Worm (Caenorhabditis elegans) whole organism, L2 larva: ENCODE data around the gene srw-109.

Experiments
- C34F6.9 ChIP-seq: fragments of 150-350 bp; optimal IDR thresholded peaks from 2 replicates; lab custom pipeline; 2014; ENCODE audit warnings: missing biosample characterization, missing genetic modification characterization
- R02D3.7 ChIP-seq: fragments of 150-350 bp; optimal IDR thresholded peaks from 2 replicates; lab custom pipeline; 2014; ENCODE audit warnings: missing biosample characterization, missing genetic modification characterization
- Y55F3AM.14 ChIP-seq: fragments of 200-800 bp; sonication (Bioruptor generic); optimal IDR thresholded peaks from 2 replicates; lab custom pipeline; 2018; ENCODE audit warnings: mild to moderate bottlenecking, missing genetic modification characterization, missing compliant biosample characterization
- ZK546.5 ChIP-seq: sonication (generic microtip); optimal IDR thresholded peaks from 2 replicates; lab custom pipeline; 2017; ENCODE audit warnings: missing biosample characterization, missing genetic modification characterization
- alr-1 ChIP-seq: fragments of 150-350 bp; optimal IDR thresholded peaks from 2 replicates; lab custom pipeline; 2014; ENCODE audit warnings: missing biosample characterization, missing genetic modification characterization
- aly-2 ChIP-seq: fragments of 150-350 bp; optimal IDR thresholded peaks from 2 replicates; lab custom pipeline; 2014; ENCODE audit warnings: missing biosample characterization, missing genetic modification characterization
- ceh-82 ChIP-seq: fragments of 150-350 bp; optimal IDR thresholded peaks from 2 replicates; lab custom pipeline; 2014; ENCODE audit warnings: missing biosample characterization, missing genetic modification characterization
- crh-2 ChIP-seq: sonication (generic microtip); optimal IDR thresholded peaks from 2 replicates; lab custom pipeline; 2017; ENCODE audit warnings: missing biosample characterization, missing genetic modification characterization
- egl-27 ChIP-seq: sonication (generic microtip); optimal IDR thresholded peaks from 3 replicates; lab custom pipeline; 2017; ENCODE audit warnings: missing biosample characterization, missing genetic modification reagents, missing genetic modification characterization
- elt-1 ChIP-seq: fragments of 150-350 bp; optimal IDR thresholded peaks from 2 replicates; lab custom pipeline; 2014; ENCODE audit warnings: missing biosample characterization, missing genetic modification characterization
- elt-3 ChIP-seq: sonication (generic microtip); optimal IDR thresholded peaks from 2 replicates; lab custom pipeline; 2017; ENCODE audit warnings: missing biosample characterization, missing genetic modification characterization
- gmeb-1 ChIP-seq: fragments of 150-350 bp; optimal IDR thresholded peaks from 2 replicates; lab custom pipeline; 2014; ENCODE audit warnings: missing biosample characterization, missing genetic modification characterization
- lin-13 ChIP-seq: fragments of 150-350 bp; optimal IDR thresholded peaks from 2 replicates; lab custom pipeline; 2014; ENCODE audit warnings: missing biosample characterization, missing genetic modification reagents, missing genetic modification characterization
- lin-39 ChIP-seq: fragments of 150-350 bp; optimal IDR thresholded peaks from 2 replicates; lab custom pipeline; 2014; ENCODE audit warnings: missing biosample characterization, missing genetic modification reagents, missing genetic modification characterization
- lsy-2 ChIP-seq, 2 experiments: fragments of 150-350 bp in 1 of 2; sonication (generic microtip) in 1 of 2; optimal IDR thresholded peaks; 2 replicates each; lab custom pipeline; 2014 to 2017; ENCODE audit warnings: missing biosample characterization in 2 of 2, missing genetic modification characterization in 2 of 2
- mab-5 ChIP-seq: fragments of 150-350 bp; optimal IDR thresholded peaks from 2 replicates; lab custom pipeline; 2014; ENCODE audit warnings: missing biosample characterization, missing genetic modification characterization
- mdl-1 ChIP-seq, 2 experiments: fragments of 150-350 bp in 1 of 2; sonication (generic microtip) in 1 of 2; optimal IDR thresholded peaks; 2 replicates each; lab custom pipeline; 2017; ENCODE audit warnings: missing biosample characterization in 2 of 2, missing genetic modification characterization in 2 of 2
- nhr-10 ChIP-seq: sonication (generic microtip); optimal IDR thresholded peaks from 2 replicates; lab custom pipeline; 2017; ENCODE audit warnings: missing biosample characterization, missing genetic modification characterization
- nhr-12 ChIP-seq: fragments of 150-350 bp; optimal IDR thresholded peaks from 2 replicates; lab custom pipeline; 2014; ENCODE audit warnings: missing biosample characterization, missing genetic modification characterization
- nhr-129 ChIP-seq: fragments of 150-350 bp; optimal IDR thresholded peaks from 2 replicates; lab custom pipeline; 2014; ENCODE audit warnings: missing biosample characterization, missing genetic modification characterization
- nhr-21 ChIP-seq: fragments of 150-350 bp; optimal IDR thresholded peaks from 2 replicates; lab custom pipeline; 2014; ENCODE audit warnings: missing biosample characterization, missing genetic modification characterization
- nhr-23 ChIP-seq: fragments of 150-350 bp; optimal IDR thresholded peaks from 2 replicates; lab custom pipeline; 2014; ENCODE audit warnings: missing biosample characterization, missing genetic modification reagents, missing genetic modification characterization
- nhr-6 ChIP-seq: fragments of 150-350 bp; optimal IDR thresholded peaks from 2 replicates; lab custom pipeline; 2014; ENCODE audit warnings: missing biosample characterization, missing genetic modification characterization
- nhr-77 ChIP-seq: fragments of 150-350 bp; optimal IDR thresholded peaks from 2 replicates; lab custom pipeline; 2014; ENCODE audit warnings: missing biosample characterization, missing genetic modification characterization
- sem-4 ChIP-seq: fragments of 150-350 bp; optimal IDR thresholded peaks from 2 replicates; lab custom pipeline; 2014; ENCODE audit warnings: missing biosample characterization, missing genetic modification reagents, missing genetic modification characterization
- skn-1 ChIP-seq: sonication (generic microtip); optimal IDR thresholded peaks from 2 replicates; lab custom pipeline; 2017; ENCODE audit warnings: missing biosample characterization, missing genetic modification characterization
- sma-3 ChIP-seq: sonication (generic microtip); optimal IDR thresholded peaks from 2 replicates; lab custom pipeline; 2016; ENCODE audit warnings: missing genetic modification reagents, missing genetic modification characterization, missing compliant biosample characterization
- sma-9 ChIP-seq, 2 experiments: fragments of 150-350 bp in 1 of 2; sonication (generic microtip) in 1 of 2; optimal IDR thresholded peaks; 2 replicates each; lab custom pipeline; 2014 to 2016; ENCODE audit warnings: missing genetic modification characterization in 2 of 2, mild to moderate bottlenecking in 1 of 2, missing biosample characterization in 1 of 2, missing compliant biosample characterization in 1 of 2, missing genetic modification reagents in 1 of 2, moderate library complexity in 1 of 2
- unc-39 ChIP-seq: fragments of 150-350 bp; optimal IDR thresholded peaks from 2 replicates; lab custom pipeline; 2014; ENCODE audit warnings: missing biosample characterization, missing genetic modification characterization
- unc-55 ChIP-seq: fragments of 150-350 bp; sonication (generic microtip); optimal IDR thresholded peaks from 3 replicates; lab custom pipeline; 2014; ENCODE audit warnings: missing biosample characterization, missing genetic modification reagents, missing genetic modification characterization
- ztf-1 ChIP-seq: fragments of 200-800 bp; sonication (Bioruptor generic); conservative IDR thresholded peaks from 2 replicates; pipeline ENCODE4 v1.3.6; 2022; ENCODE audit warnings: missing genetic modification characterization, missing compliant biosample characterization
- ztf-4 ChIP-seq: fragments of 150-350 bp; optimal IDR thresholded peaks from 2 replicates; lab custom pipeline; 2014; ENCODE audit warnings: missing biosample characterization, missing genetic modification characterization

The srw-109 gene

DNA sequence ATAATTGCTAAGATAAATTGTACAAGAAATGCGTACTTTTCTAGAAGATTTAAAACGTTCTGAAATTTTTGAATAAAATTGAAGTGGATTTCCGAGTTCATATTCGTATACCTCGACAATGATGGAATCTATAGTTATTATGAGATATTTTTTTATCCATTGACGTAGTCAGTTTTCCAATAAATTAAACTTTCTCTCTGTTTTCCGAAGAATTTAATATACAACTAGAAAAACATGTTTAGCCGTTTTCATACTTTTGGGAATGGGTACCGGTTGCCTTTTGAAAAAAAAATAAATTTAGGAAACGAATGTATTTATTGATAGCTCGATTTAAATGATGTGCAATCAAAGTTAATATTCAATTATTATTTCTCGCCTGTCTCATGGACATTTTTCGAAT, at the start of gene srw-109:
Gene srw-109 (minus strand): TSS at position 101 of the 400 bp plus-strand sequence.
- TF ChIP-seq lin-13 (GFP tag; lab: Kevin White, UChicago): no peak
- no peak for TF ChIP-seq nhr-10
- no peak for TF ChIP-seq R02D3.7 (tag; lab: Kevin White, UChicago)
- TF ChIP-seq Y55F3AM.14 (GFP tag; lab: Kevin White, UChicago): no peak
- TF ChIP-seq nhr-77 (tag; lab: Kevin White, UChicago): no peak
- TF ChIP-seq nhr-6: no peak
- no peak for TF ChIP-seq ztf-4
- TF ChIP-seq nhr-129 (tag; lab: Kevin White, UChicago): no peak
- no peak for TF ChIP-seq unc-39 (tag; lab: Kevin White, UChicago)
- no peak for TF ChIP-seq C34F6.9
- no peak for TF ChIP-seq elt-1 (tag; lab: Kevin White, UChicago)
- no peak for TF ChIP-seq mdl-1 (tag; optimal IDR thresholded peaks at IDR 0.05; lab: Kevin White, UChicago)
- no peak for TF ChIP-seq nhr-21 (tag; lab: Kevin White, UChicago)
- TF ChIP-seq crh-2 (tag; lab: Kevin White, UChicago): no peak
- no peak for TF ChIP-seq aly-2 (tag; lab: Kevin White, UChicago)
- no peak for TF ChIP-seq gmeb-1

DNA sequence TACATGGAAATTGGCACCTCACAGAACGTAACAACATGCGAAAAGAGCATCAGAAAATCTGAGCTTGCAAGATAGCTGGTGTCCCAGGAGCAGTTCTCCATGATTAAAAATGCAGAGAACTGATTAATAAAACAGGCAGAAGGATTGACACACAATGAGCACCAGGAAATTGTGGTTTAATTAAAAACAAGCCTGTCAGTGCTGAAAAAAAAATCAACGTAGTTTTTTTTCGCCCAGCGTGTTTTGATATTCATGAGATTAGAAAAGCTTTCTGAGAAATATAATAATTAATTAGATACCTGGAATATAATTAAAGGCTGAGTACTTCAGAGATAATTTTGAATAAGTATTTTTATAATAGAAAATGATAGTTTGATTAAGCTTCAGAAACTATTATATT, 48.9 kb upstream of the srw-109 start, which contains the start of gene srh-246:
Gene srh-246 (minus strand): TSS at position 101 of the 400 bp plus-strand sequence.
- TF ChIP-seq unc-39 (tag; lab: Kevin White, UChicago) (no peak), egl-27 (tag; lab: Kevin White, UChicago) (no peak), ceh-82 (tag; lab: Kevin White, UChicago) (no peak), nhr-23 (tag; lab: Kevin White, UChicago) (no peak), ztf-1 (no peak), nhr-12 (tag; lab: Kevin White, UChicago) (no peak), sma-9 (GFP tag; optimal IDR thresholded peaks at IDR 0.05; lab: Kevin White, UChicago) (no peak), sma-9 (tag; optimal IDR thresholded peaks at IDR 0.05; lab: Kevin White, UChicago) (no peak), nhr-77 (tag; lab: Kevin White, UChicago) (no peak), elt-1 (tag; lab: Kevin White, UChicago) (no peak), mdl-1 (tag; optimal IDR thresholded peaks at IDR 0.05; lab: Kevin White, UChicago) (no peak), mab-5 (tag; lab: Kevin White, UChicago) (no peak), elt-3 (tag; lab: Kevin White, UChicago) (no peak), lsy-2 (tag; optimal IDR thresholded peaks at IDR 0.05; lab: Kevin White, UChicago) (no peak), lin-39 (tag; lab: Kevin White, UChicago) (no peak)

DNA sequence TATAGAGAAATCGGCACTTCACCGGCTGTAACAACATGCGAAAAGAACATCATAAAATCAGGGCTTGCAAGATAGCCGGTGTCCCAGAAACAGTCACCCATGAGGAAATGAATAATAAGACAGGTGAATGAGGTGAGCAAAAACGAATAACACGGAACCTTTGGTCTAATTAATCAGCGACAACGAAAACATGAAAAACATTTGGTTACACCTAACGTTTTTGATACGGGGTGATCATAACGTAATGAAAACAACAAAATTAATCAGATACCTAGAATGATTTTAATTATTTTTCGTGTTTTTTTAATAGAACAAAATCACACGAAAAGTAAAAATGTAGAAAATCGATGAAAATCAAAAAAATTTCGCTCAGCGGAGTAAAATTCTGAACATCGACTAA, 47.1 kb upstream of the srw-109 start, which contains the start of gene srh-245:
Gene srh-245 (minus strand): TSS at position 101 of the 400 bp plus-strand sequence.
- TF ChIP-seq ztf-4 (no peak), sma-9 (GFP tag; optimal IDR thresholded peaks at IDR 0.05; lab: Kevin White, UChicago) (no peak), sma-9 (tag; optimal IDR thresholded peaks at IDR 0.05; lab: Kevin White, UChicago) (no peak), sem-4 (tag; lab: Kevin White, UChicago) (no peak), skn-1 (tag; lab: Kevin White, UChicago) (no peak), unc-39 (tag; lab: Kevin White, UChicago) (no peak), mab-5 (tag; lab: Kevin White, UChicago) (no peak), R02D3.7 (tag; lab: Kevin White, UChicago) (no peak), nhr-12 (tag; lab: Kevin White, UChicago) (no peak), nhr-129 (tag; lab: Kevin White, UChicago) (no peak), lin-13 (GFP tag; lab: Kevin White, UChicago) (no peak)

DNA sequence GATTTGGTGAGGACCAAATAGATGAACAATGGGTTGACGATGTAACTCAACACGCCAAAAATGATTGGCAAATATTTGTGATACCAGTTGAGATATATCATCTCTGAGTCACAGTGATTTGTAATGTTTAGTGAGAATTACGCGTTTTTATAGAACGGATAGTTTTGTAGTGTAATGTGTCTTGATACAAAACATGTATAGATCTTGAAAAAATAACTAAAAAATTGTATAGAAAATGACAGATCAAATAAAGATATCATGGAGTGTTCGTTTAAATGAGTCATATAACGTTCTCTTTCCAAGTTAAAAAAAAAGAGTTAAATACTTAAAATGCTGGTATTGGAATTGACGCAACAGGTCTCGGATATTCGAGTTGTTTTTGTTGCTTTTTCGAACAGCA, 45.7 kb upstream of the srw-109 start, which contains the start of gene srj-6:
Gene srj-6 (minus strand): TSS at position 101 of the 400 bp plus-strand sequence.
- TF ChIP-seq sma-3 (GFP tag; lab: Kevin White, UChicago): no peak
- no peak for TF ChIP-seq egl-27 (tag; lab: Kevin White, UChicago)
- TF ChIP-seq ZK546.5: no peak
- no peak for TF ChIP-seq gmeb-1
- TF ChIP-seq mab-5 (tag; lab: Kevin White, UChicago): no peak

DNA sequence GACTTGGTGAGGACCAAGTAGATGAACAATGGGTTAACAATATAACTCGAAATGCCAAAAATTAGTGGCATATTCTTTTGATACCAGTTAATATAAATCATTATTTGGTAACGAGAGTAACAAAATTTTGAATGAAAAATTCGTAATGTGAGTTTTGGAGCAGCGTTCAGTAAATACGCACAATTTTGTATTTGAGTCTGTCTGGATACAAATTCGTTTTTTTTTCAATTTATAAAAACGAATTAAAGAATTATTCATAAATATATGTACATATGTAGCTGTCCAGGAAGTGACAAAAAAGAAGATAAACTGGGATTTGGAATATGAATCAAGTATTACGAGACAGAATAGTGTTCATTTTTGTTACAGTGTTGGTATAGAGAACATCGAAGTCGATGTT, 44.2 kb upstream of the srw-109 start, which contains the start of gene srj-5:
Gene srj-5 (minus strand): TSS at position 101 of the 400 bp plus-strand sequence.
- TF ChIP-seq egl-27 (tag; lab: Kevin White, UChicago) (no peak), nhr-23 (tag; lab: Kevin White, UChicago) (no peak), ztf-4 (no peak), ceh-82 (tag; lab: Kevin White, UChicago) (no peak), unc-55 (GFP tag; lab: Kevin White, UChicago) (no peak), lin-39 (tag; lab: Kevin White, UChicago) (no peak), alr-1 (tag; lab: Kevin White, UChicago) (no peak)
